Worm (Caenorhabditis elegans): ENCODE results near the gene srbc-82.

- TF ChIP-seq klf-2 (GFP tag; conservative IDR thresholded peaks at IDR 0.05) (no peak), cog-1 (tag; optimal IDR thresholded peaks at IDR 0.05) (no peak), T22C8.4 (GFP tag; IDR thresholded peaks at IDR 0.05) (no peak)
Measured at ce11 chrV:16350061-16350460, 49.7 kb downstream of the srbc-82 start.
